Fruit fly (Drosophila melanogaster) whole organism, embryonic: ENCODE measurements around the gene CG1764.

ENCODE experiments used
- CG10462 ChIP-seq: fragments of 200-800 bp; sonication (Bioruptor generic); optimal IDR thresholded peaks from 2 replicates; lab custom pipeline; 2016; ENCODE audit warnings: missing biosample characterization, missing genetic modification characterization
- CG10979 ChIP-seq: fragments of 200-800 bp; sonication (Bioruptor generic); optimal IDR thresholded peaks from 2 replicates; lab custom pipeline; 2018; ENCODE audit warnings: missing biosample characterization, mild to moderate bottlenecking, missing genetic modification characterization, moderate library complexity
- CG11085 ChIP-seq: fragments of 200-800 bp; sonication (Bioruptor generic); IDR thresholded peaks from 2 replicates; pipeline ENCODE4 v1.3.6; 2022; ENCODE audit warnings: missing biosample characterization, missing genetic modification characterization
- CG12155 ChIP-seq: fragments of 200-800 bp; sonication (Bioruptor generic); optimal IDR thresholded peaks from 3 replicates; lab custom pipeline; 2016; ENCODE audit warnings: missing biosample characterization, missing genetic modification characterization
- CG12659 ChIP-seq: fragments of 200-800 bp; sonication (Bioruptor generic); optimal IDR thresholded peaks from 3 replicates; lab custom pipeline; 2017; ENCODE audit warnings: mild to moderate bottlenecking, missing biosample characterization, missing genetic modification reagents, missing genetic modification characterization
- CG13287 ChIP-seq: fragments of 200-800 bp; sonication (Bioruptor generic); IDR thresholded peaks from 2 replicates; pipeline ENCODE4 v1.3.6; 2022; ENCODE audit warnings: missing biosample characterization, missing genetic modification characterization; ENCODE audit not compliant: partially characterized antibody
- CG14441 ChIP-seq: fragments of 200-800 bp; sonication (Bioruptor generic); IDR thresholded peaks from 2 replicates; pipeline ENCODE4 v1.3.6; 2022; ENCODE audit warnings: missing biosample characterization, missing genetic modification characterization
- CG14860 ChIP-seq: fragments of 200-800 bp; sonication (Bioruptor generic); IDR thresholded peaks from 3 replicates; pipeline ENCODE4 v1.3.6; 2022; ENCODE audit warnings: missing biosample characterization, missing genetic modification characterization; ENCODE audit not compliant: partially characterized antibody
- CG1602 ChIP-seq: fragments of 200-800 bp; sonication (Bioruptor generic); optimal IDR thresholded peaks from 3 replicates; lab custom pipeline; 2016; ENCODE audit warnings: missing biosample characterization, missing genetic modification characterization
- CG17359 ChIP-seq: fragments of 200-800 bp; sonication (Bioruptor generic); optimal IDR thresholded peaks from 3 replicates; lab custom pipeline; 2018; ENCODE audit warnings: missing biosample characterization, mild to moderate bottlenecking, missing genetic modification characterization, moderate library complexity
- CG17385 ChIP-seq: fragments of 200-800 bp; sonication (Bioruptor generic); optimal IDR thresholded peaks from 3 replicates; lab custom pipeline; 2018; ENCODE audit warnings: missing biosample characterization, mild to moderate bottlenecking, missing genetic modification characterization
- CG17829 ChIP-seq: fragments of 200-800 bp; optimal IDR thresholded peaks from 2 replicates; lab custom pipeline; 2019; ENCODE audit warnings: missing biosample characterization, mild to moderate bottlenecking, missing genetic modification characterization, moderate library complexity
- CG2889 ChIP-seq: fragments of 200-800 bp; sonication (Bioruptor generic); IDR thresholded peaks from 3 replicates; pipeline ENCODE4 v1.3.6; 2022; ENCODE audit warnings: missing biosample characterization, missing genetic modification characterization
- CG4820 ChIP-seq: fragments of 200-800 bp; sonication (Bioruptor generic); optimal IDR thresholded peaks from 3 replicates; lab custom pipeline; 2016; ENCODE audit warnings: missing biosample characterization, missing genetic modification characterization
- CG8388 ChIP-seq: fragments of 200-800 bp; sonication (Bioruptor generic); optimal IDR thresholded peaks from 2 replicates; lab custom pipeline; 2019; ENCODE audit warnings: missing biosample characterization, mild to moderate bottlenecking, missing genetic modification characterization, moderate library complexity
- CG9437 ChIP-seq: fragments of 200-800 bp; sonication (Bioruptor generic); optimal IDR thresholded peaks from 2 replicates; lab custom pipeline; 2018; ENCODE audit warnings: missing biosample characterization, mild to moderate bottlenecking, missing genetic modification characterization
- CG9876 ChIP-seq: fragments of 200-800 bp; sonication (Bioruptor generic); optimal IDR thresholded peaks from 2 replicates; lab custom pipeline; 2016; ENCODE audit warnings: missing biosample characterization, missing genetic modification characterization
- Dek ChIP-seq: fragments of 200-800 bp; sonication (Bioruptor generic); optimal IDR thresholded peaks from 3 replicates; lab custom pipeline; 2019; ENCODE audit warnings: missing biosample characterization, mild to moderate bottlenecking, missing genetic modification characterization, moderate library complexity
- Dp ChIP-seq: fragments of 200-800 bp; sonication (Bioruptor generic); optimal IDR thresholded peaks from 2 replicates; lab custom pipeline; 2018; ENCODE audit warnings: missing biosample characterization, mild to moderate bottlenecking, missing genetic modification characterization, moderate library complexity
- Fer3 ChIP-seq: fragments of 200-800 bp; sonication (Bioruptor generic); optimal IDR thresholded peaks from 2 replicates; lab custom pipeline; 2018; ENCODE audit warnings: missing biosample characterization, mild to moderate bottlenecking, missing genetic modification characterization, moderate library complexity
- H15 ChIP-seq: fragments of 200-800 bp; sonication (Bioruptor generic); IDR thresholded peaks from 3 replicates; pipeline ENCODE4 v1.3.6; 2022; ENCODE audit warnings: missing biosample characterization, missing genetic modification characterization
- Hsf ChIP-seq: fragments of 200-800 bp; sonication (Bioruptor generic); optimal IDR thresholded peaks from 3 replicates; lab custom pipeline; 2016; ENCODE audit warnings: missing biosample characterization, missing genetic modification characterization
- NfI ChIP-seq: fragments of 200-800 bp; sonication (Bioruptor generic); optimal IDR thresholded peaks from 3 replicates; lab custom pipeline; 2018; ENCODE audit warnings: missing biosample characterization, mild to moderate bottlenecking, missing genetic modification characterization, moderate library complexity
- Poxn ChIP-seq: fragments of 200-800 bp; sonication (Bioruptor generic); IDR thresholded peaks from 2 replicates; pipeline ENCODE4 v1.3.6; 2022; ENCODE audit warnings: missing biosample characterization, missing genetic modification characterization
- Stat92E ChIP-seq, 3 experiments: fragments of >200 bp in 2 of 3; fragments of 200-800 bp in 1 of 3; sonication (Bioruptor generic) in 1 of 3; optimal IDR thresholded peaks; 2 replicates each; lab custom pipeline; 2017 to 2019; ENCODE audit warnings: missing biosample characterization in 3 of 3, missing genetic modification characterization in 3 of 3, mild to moderate bottlenecking in 1 of 3, moderate library complexity in 1 of 3
- amos ChIP-seq: fragments of 200-800 bp; sonication (Bioruptor generic); IDR thresholded peaks from 2 replicates; pipeline ENCODE4 v1.3.6; 2022; ENCODE audit warnings: missing biosample characterization, missing genetic modification characterization; ENCODE audit not compliant: partially characterized antibody
- ase ChIP-seq: fragments of 200-800 bp; sonication (Bioruptor generic); IDR thresholded peaks from 3 replicates; pipeline ENCODE4 v1.3.6; 2022; ENCODE audit warnings: missing biosample characterization, missing genetic modification characterization
- bsh ChIP-seq, 2 experiments: fragments of 200-800 bp; sonication (Bioruptor generic); optimal IDR thresholded peaks; 2 replicates each; lab custom pipeline; 2017 to 2018; ENCODE audit warnings: mild to moderate bottlenecking in 2 of 2, missing biosample characterization in 2 of 2, missing genetic modification characterization in 2 of 2, moderate library complexity in 1 of 2
- crc ChIP-seq: fragments of 200-800 bp; sonication (Bioruptor generic); optimal IDR thresholded peaks from 2 replicates; lab custom pipeline; 2016; ENCODE audit warnings: missing biosample characterization, missing genetic modification characterization
- fd102C ChIP-seq: fragments of 200-800 bp; sonication (Bioruptor generic); optimal IDR thresholded peaks from 2 replicates; lab custom pipeline; 2018; ENCODE audit warnings: missing biosample characterization, mild to moderate bottlenecking, missing genetic modification characterization, moderate library complexity
- fd3F ChIP-seq: fragments of 200-800 bp; sonication (Bioruptor generic); optimal IDR thresholded peaks from 2 replicates; lab custom pipeline; 2018; ENCODE audit warnings: missing biosample characterization, mild to moderate bottlenecking, missing genetic modification characterization, moderate library complexity
- gcm2 ChIP-seq: fragments of 200-800 bp; sonication (Bioruptor generic); optimal IDR thresholded peaks from 2 replicates; lab custom pipeline; 2016; ENCODE audit warnings: missing biosample characterization, missing genetic modification characterization
- gem ChIP-seq: fragments of 200-800 bp; sonication (Bioruptor generic); optimal IDR thresholded peaks from 2 replicates; lab custom pipeline; 2019; ENCODE audit warnings: missing biosample characterization, mild to moderate bottlenecking, missing genetic modification characterization, moderate library complexity
- gfzf ChIP-seq: fragments of 200-800 bp; sonication (Bioruptor generic); optimal IDR thresholded peaks from 2 replicates; lab custom pipeline; 2016; ENCODE audit warnings: missing biosample characterization, mild to moderate bottlenecking, missing genetic modification characterization, moderate library complexity
- hbn ChIP-seq: fragments of 200-800 bp; sonication (Bioruptor generic); IDR thresholded peaks from 2 replicates; pipeline ENCODE4 v1.3.6; 2022; ENCODE audit warnings: missing biosample characterization, missing genetic modification characterization; ENCODE audit not compliant: partially characterized antibody
- inv ChIP-seq: fragments of 200-800 bp; sonication (Bioruptor generic); IDR thresholded peaks from 2 replicates; pipeline ENCODE4 v1.3.6; 2022; ENCODE audit warnings: missing biosample characterization, missing genetic modification characterization; ENCODE audit not compliant: partially characterized antibody
- jigr1 ChIP-seq: fragments of 200-800 bp; sonication (Bioruptor generic); IDR thresholded peaks from 3 replicates; pipeline ENCODE4 v1.3.6; 2022; ENCODE audit warnings: missing biosample characterization, missing genetic modification characterization
- ken ChIP-seq: fragments of 200-800 bp; sonication (Bioruptor generic); IDR thresholded peaks from 3 replicates; pipeline ENCODE4 v1.3.6; 2022; ENCODE audit warnings: missing biosample characterization, missing genetic modification characterization
- maf-S ChIP-seq: fragments of 200-800 bp; sonication (Bioruptor generic); optimal IDR thresholded peaks from 2 replicates; lab custom pipeline; 2016; ENCODE audit warnings: missing biosample characterization, missing genetic modification characterization
- pho ChIP-seq: fragments of 200-800 bp; sonication (Bioruptor generic); optimal IDR thresholded peaks from 2 replicates; lab custom pipeline; 2016; ENCODE audit warnings: missing biosample characterization, missing genetic modification characterization
- rib ChIP-seq: fragments of 200-800 bp; sonication (Bioruptor generic); IDR thresholded peaks from 2 replicates; pipeline ENCODE4 v1.3.6; 2022; ENCODE audit warnings: missing biosample characterization, missing genetic modification characterization
- sd ChIP-seq: fragments of 200-800 bp; sonication (Bioruptor generic); optimal IDR thresholded peaks from 3 replicates; lab custom pipeline; 2018; ENCODE audit warnings: missing biosample characterization, mild to moderate bottlenecking, missing genetic modification characterization, moderate library complexity
- seq ChIP-seq: fragments of 200-800 bp; sonication (Bioruptor generic); IDR thresholded peaks from 2 replicates; pipeline ENCODE4 v1.3.6; 2022; ENCODE audit warnings: missing biosample characterization, missing genetic modification characterization
- slou ChIP-seq: fragments of 200-800 bp; sonication (Bioruptor generic); optimal IDR thresholded peaks from 3 replicates; lab custom pipeline; 2016; ENCODE audit warnings: missing biosample characterization, missing genetic modification characterization
- sqz ChIP-seq: fragments of 200-800 bp; sonication (Bioruptor generic); optimal IDR thresholded peaks from 3 replicates; lab custom pipeline; 2018; ENCODE audit warnings: missing biosample characterization, mild to moderate bottlenecking, missing genetic modification characterization
- ssp ChIP-seq: fragments of 200-800 bp; sonication (Bioruptor generic); IDR thresholded peaks from 2 replicates; pipeline ENCODE4 v1.3.6; 2022; ENCODE audit warnings: missing biosample characterization, missing genetic modification characterization
- tio ChIP-seq: fragments of 200-800 bp; sonication (Bioruptor generic); optimal IDR thresholded peaks from 2 replicates; lab custom pipeline; 2017; ENCODE audit warnings: missing biosample characterization, missing genetic modification characterization, inconsistent platforms
- tll ChIP-seq, 2 experiments: fragments of 200-800 bp in 1 of 2; fragments of >200 bp in 1 of 2; sonication (Bioruptor generic) in 1 of 2; optimal IDR thresholded peaks; 2 replicates each; lab custom pipeline; 2017 to 2019; ENCODE audit warnings: missing biosample characterization in 2 of 2, missing genetic modification characterization in 2 of 2, mild to moderate bottlenecking in 1 of 2, moderate library complexity in 1 of 2
- tna ChIP-seq: fragments of 200-800 bp; sonication (Bioruptor generic); IDR thresholded peaks from 2 replicates; pipeline ENCODE4 v1.3.6; 2022; ENCODE audit warnings: missing biosample characterization, missing genetic modification characterization; ENCODE audit not compliant: partially characterized antibody
- usp ChIP-seq: fragments of >200 bp; optimal IDR thresholded peaks from 2 replicates; lab custom pipeline; 2017; ENCODE audit warnings: missing biosample characterization, missing genetic modification characterization

CG1764 gene

DNA sequence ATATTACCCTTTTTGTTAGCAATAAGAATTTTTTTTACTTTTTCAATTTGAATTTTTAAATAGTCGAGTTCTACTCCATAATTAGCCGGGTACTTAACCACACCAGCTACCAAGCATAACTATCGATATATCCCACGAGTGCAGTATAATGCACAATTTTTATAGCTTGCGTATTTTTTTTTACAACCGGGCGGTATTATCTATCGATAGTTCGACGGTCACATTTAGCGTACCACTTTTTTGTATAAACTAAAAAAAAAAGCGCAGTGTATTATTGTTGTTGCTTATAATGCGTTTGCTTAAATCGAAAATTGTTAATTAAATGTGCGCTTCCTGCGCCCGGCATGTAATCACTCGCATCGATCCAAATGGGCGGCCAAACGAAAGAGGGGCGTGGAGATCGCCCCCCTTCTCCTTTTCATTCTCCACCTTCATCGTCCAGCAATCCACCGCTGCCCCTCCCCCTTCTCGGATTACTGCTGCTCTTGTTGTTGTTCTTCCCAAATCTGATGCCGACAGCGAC lies 14.3 kb downstream of the CG1764 start, which contains the start of gene Remo (continued):
- TF ChIP-seq CG10979 (tag; lab: Kevin White, UChicago) = no peak
- TF ChIP-seq fd102C (GFP tag; lab: Kevin White, UChicago) = no peak
- no peak for TF ChIP-seq jigr1 (GFP tag; lab: Robert Waterston, UW)
- TF ChIP-seq CG17829 = no peak
- peak; percentile 59; the same call in 1 of the 2 replicates for TF ChIP-seq inv (GFP tag; lab: Robert Waterston, UW)
- no peak for TF ChIP-seq usp (GFP tag; lab: Kevin White, UChicago)
- TF ChIP-seq Stat92E (GFP tag; optimal IDR thresholded peaks at IDR 0.05; lab: Kevin White, UChicago) = no peak
- TF ChIP-seq CG11085 = no peak
- peak; percentile 72 for TF ChIP-seq CG12659
- TF ChIP-seq CG14860 = 0 out of 3 replicates have a peak, but pooled peaks have one; percentile 52
- TF ChIP-seq sqz (GFP tag; lab: Kevin White, UChicago) = peak; percentile 78
- peak; percentile 13 for TF ChIP-seq Dek (tag; lab: Kevin White, UChicago)
- TF ChIP-seq pho (GFP tag; lab: Kevin White, UChicago) = no peak
- TF ChIP-seq CG10462 (GFP tag; lab: Kevin White, UChicago) = no peak
- no peak for TF ChIP-seq Fer3 (tag; lab: Kevin White, UChicago)
- no peak for TF ChIP-seq tio (GFP tag; lab: Kevin White, UChicago)
- TF ChIP-seq ase (GFP tag; lab: Robert Waterston, UW) = no peak
- no peak for TF ChIP-seq CG9437 (GFP tag; lab: Kevin White, UChicago)
- no peak for TF ChIP-seq CG12155
- no peak for TF ChIP-seq maf-S (GFP tag; lab: Kevin White, UChicago)
- TF ChIP-seq gcm2 (GFP tag; lab: Kevin White, UChicago) = no peak
- no peak for TF ChIP-seq CG2889 (GFP tag; lab: Robert Waterston, UW)
- no peak for TF ChIP-seq CG4820 (GFP tag; lab: Kevin White, UChicago)
- no peak for TF ChIP-seq tll (GFP tag; optimal IDR thresholded peaks at IDR 0.05; lab: Kevin White, UChicago)
- no peak for TF ChIP-seq CG9876 (GFP tag; lab: Kevin White, UChicago)
- TF ChIP-seq gfzf = peak; percentile 95
- no peak for TF ChIP-seq CG17359 (tag; lab: Kevin White, UChicago)
- TF ChIP-seq fd3F (GFP tag; lab: Kevin White, UChicago) = no peak
- peak; percentile 61 for TF ChIP-seq hbn (GFP tag; lab: Robert Waterston, UW)
- no peak for TF ChIP-seq CG1602 (GFP tag; lab: Kevin White, UChicago)
- TF ChIP-seq gem (tag; lab: Kevin White, UChicago) = no peak
- TF ChIP-seq seq (GFP tag; lab: Robert Waterston, UW) = no peak
- no peak for TF ChIP-seq CG17385
- peak; percentile 81 for TF ChIP-seq CG13287 (GFP tag; lab: Robert Waterston, UW)
- TF ChIP-seq H15 (GFP tag; lab: Robert Waterston, UW) = no peak
- TF ChIP-seq CG8388 = no peak
- no peak for TF ChIP-seq CG14441 (GFP tag; lab: Robert Waterston, UW)
- TF ChIP-seq tna (GFP tag; lab: Robert Waterston, UW) = no peak
- no peak for TF ChIP-seq ken (GFP tag; lab: Robert Waterston, UW)
- TF ChIP-seq amos (GFP tag; lab: Robert Waterston, UW) = peak; percentile 84
- no peak for TF ChIP-seq ssp
- no peak for TF ChIP-seq NfI (GFP tag; lab: Kevin White, UChicago)
- no peak for TF ChIP-seq bsh (GFP tag; optimal IDR thresholded peaks at IDR 0.05; lab: Kevin White, UChicago)
- TF ChIP-seq Poxn = no peak
- no peak for TF ChIP-seq crc (GFP tag; lab: Kevin White, UChicago)
- TF ChIP-seq slou = no peak
- no peak for TF ChIP-seq rib (GFP tag; lab: Robert Waterston, UW)
- peak; percentile 15 for TF ChIP-seq sd (tag; lab: Kevin White, UChicago)
- TF ChIP-seq Dp (GFP tag; lab: Kevin White, UChicago) = peak; percentile 83
- no peak for TF ChIP-seq Hsf (GFP tag; lab: Kevin White, UChicago)
